Fruit fly (Drosophila melanogaster): ENCODE measurements around the gene a6.

Gene a6

DNA sequence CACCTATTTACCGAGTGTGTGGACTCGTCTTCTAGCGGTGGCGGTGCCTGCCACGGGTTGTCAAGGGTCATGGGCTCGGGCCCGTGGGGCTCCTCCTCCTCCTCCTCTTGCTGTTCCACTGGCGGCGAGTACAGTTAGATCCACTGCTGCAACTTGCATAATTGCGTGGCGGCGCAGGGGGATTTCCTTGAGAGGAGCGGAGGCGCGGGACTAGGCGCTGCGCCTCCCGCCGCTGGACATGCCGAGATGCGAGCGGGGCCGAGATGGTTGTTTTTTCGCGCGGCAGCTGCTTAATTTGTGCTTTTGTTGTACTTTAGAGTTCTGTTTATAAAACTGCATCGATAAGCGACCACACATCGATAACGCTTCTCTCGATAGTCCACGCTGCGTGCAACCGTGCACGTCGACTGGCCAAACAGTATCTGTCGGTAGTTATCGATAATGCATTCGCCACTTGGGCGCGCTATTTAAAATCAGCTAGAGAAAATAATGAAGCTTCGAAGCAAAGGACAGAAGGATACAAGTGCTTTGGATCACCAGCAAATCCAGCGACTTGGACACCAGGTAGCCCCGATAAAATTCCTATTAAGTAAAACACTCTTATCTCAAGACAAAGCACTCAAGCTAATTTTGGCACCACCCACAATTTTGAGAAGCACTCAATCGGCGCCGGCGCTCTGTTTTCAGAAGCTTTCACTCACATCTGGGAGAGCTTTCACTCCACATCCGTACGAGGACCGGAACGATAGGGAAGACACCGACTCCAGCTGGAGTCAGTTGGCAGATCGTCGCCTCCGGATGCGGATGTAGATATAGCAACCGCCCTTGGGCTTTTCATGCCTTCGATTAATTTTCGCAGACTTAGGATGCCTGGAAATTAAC is at the start of gene a6:
TSS of gene a6 (minus strand) at position 361 of the 882 bp plus-strand sequence.
- TF ChIP-seq usp (GFP tag; optimal IDR thresholded peaks at IDR 0.05) (no peak), pan (optimal IDR thresholded peaks at IDR 0.05) (no peak), EcR (GFP tag; optimal IDR thresholded peaks at IDR 0.05) (no peak), CG8478 (optimal IDR thresholded peaks at IDR 0.05) (no peak), psq (optimal IDR thresholded peaks at IDR 0.05) (no peak), Dll (optimal IDR thresholded peaks at IDR 0.05) (no peak)

DNA sequence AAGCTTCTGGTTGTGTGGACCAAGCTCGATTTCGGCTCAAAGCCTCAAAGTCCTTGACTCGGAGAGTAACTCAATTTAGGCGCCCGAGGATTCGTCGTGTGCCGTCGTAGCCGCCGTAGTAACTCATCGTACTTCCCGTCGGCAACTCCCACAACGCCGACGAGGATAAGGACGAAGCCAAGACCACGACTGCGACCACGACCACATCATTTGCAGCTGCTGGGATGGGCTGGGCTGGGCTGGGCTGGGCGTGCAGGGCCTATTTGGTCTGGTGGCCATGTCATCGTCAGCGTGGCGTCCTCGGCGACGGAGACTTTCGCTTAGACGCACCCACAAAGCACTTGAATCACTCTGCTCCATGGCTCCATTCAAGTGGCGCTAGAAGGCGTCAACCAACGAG is 39.4 kb upstream of the a6 start:
- TF ChIP-seq Dll (optimal IDR thresholded peaks at IDR 0.05), result no peak

DNA sequence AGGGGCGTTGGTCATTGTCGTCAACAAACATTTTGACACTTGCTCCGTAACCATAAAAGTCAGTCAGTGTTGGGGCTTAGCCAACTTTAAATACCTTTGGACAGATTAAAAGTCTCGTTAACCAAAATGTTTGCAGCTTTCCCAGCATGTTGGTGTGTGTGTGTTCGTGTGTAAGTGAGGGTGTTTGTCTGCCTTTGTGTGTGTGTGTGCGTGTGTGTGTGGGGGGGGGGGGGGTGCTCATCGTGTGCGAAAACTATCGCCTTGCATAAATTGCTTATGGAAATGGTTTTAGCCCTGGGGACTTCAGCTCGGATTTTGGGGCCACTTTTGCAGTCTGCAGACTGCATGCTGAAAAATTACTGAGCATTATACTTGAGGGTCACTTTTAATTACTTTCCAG is 19.2 kb upstream of the a6 start:
- TF ChIP-seq CG8478 (optimal IDR thresholded peaks at IDR 0.05) (no peak), psq (optimal IDR thresholded peaks at IDR 0.05) (no peak), EcR (GFP tag; optimal IDR thresholded peaks at IDR 0.05) (no peak), usp (GFP tag; optimal IDR thresholded peaks at IDR 0.05) (no peak), pan (optimal IDR thresholded peaks at IDR 0.05) (no peak), Dll (optimal IDR thresholded peaks at IDR 0.05) (no peak)

DNA sequence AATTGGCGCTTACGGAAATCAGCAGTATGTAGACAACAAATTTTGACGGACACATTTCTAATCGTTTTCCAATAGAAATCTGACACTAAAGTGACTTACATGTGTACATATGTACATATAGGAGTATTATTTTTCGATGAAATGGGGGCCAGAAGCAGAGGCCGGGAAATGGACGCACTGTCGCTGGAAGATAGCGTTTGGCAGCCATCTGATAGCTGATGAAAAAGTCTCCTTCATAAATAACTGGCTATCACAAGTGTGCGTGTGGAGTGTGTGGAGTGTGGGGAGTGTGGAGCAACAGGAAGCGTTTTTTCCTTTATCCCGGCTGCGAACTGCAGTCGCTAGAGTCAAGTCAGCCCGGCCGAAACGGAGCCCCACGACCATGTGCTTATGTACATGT is 14.4 kb upstream of the a6 start, which contains the start of gene CG3795:
TSS of gene CG3795 (minus strand) at position 101 of the 400 bp plus-strand sequence.
- TF ChIP-seq psq (optimal IDR thresholded peaks at IDR 0.05) (no peak), CG8478 (optimal IDR thresholded peaks at IDR 0.05) (no peak), usp (GFP tag; optimal IDR thresholded peaks at IDR 0.05) (no peak), Dll (optimal IDR thresholded peaks at IDR 0.05) (no peak), EcR (GFP tag; optimal IDR thresholded peaks at IDR 0.05) (no peak), pan (optimal IDR thresholded peaks at IDR 0.05) (no peak)

DNA sequence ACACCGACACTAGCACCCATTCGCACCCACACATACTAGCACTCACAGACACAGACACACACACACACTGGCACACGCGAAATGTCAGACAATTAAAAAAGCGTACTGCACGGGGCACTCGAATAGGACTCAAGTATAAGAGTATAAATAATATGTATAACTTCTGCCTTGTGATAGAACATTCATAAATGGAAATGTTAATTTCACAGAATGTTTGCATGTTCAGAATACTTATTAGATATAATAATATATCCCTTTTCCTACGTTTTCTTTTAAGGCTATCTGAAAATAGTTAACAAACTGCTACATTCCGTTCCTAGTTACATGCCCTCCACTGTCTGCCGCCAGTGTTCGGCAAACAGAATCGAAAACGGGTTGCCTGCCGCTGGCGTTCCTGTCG is 10.2 kb upstream of the a6 start:
- TF ChIP-seq psq (optimal IDR thresholded peaks at IDR 0.05), result no peak

DNA sequence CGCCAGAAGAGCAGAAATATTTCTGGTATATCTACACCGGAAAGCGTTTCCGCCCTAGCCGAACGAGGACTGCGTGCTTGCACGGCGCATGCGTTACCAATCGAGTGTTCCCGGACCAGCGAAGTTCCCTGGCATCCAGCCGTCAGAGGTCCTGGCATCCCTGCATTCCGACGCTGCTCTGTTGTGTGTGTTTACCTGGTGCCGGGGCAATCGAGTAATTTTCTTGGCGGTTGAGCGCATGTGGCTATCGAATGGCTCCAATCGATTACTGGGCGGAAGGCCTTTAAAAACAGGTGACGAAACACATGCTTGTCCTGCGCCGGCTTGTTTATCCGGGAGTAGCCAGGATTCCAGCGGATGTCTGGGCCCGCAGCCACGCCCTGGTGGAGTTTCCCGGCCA is 3.1 kb downstream of the a6 start, which contains the start of gene CG32809:
TSS of gene CG32809 (minus strand) at position 216 of the 400 bp plus-strand sequence.
- no peak for TF ChIP-seq usp (GFP tag; optimal IDR thresholded peaks at IDR 0.05)

DNA sequence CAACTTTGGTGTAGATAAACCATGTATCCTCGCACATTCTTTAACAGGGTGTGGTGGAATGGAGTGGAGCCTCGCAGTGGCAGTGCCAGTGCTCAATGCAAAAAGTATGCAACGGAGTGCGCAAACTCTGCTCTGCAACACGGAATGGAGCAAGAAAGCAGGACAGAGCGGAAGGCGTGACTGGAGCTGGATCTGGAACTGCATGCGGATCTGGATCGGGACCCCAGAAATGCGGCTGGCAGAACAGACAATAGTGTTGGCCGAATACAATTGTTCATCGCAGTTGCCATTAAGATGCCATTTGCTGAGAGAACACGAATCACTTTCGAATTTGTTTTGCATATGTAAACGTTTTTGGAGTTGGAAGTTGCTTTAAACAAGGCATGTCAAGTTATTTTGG is 4.2 kb downstream of the a6 start:
- TF ChIP-seq usp (GFP tag; optimal IDR thresholded peaks at IDR 0.05), result no peak
- no peak for TF ChIP-seq CG8478 (optimal IDR thresholded peaks at IDR 0.05)
- TF ChIP-seq pan (optimal IDR thresholded peaks at IDR 0.05), result no peak
- TF ChIP-seq EcR (GFP tag; optimal IDR thresholded peaks at IDR 0.05), result no peak

DNA sequence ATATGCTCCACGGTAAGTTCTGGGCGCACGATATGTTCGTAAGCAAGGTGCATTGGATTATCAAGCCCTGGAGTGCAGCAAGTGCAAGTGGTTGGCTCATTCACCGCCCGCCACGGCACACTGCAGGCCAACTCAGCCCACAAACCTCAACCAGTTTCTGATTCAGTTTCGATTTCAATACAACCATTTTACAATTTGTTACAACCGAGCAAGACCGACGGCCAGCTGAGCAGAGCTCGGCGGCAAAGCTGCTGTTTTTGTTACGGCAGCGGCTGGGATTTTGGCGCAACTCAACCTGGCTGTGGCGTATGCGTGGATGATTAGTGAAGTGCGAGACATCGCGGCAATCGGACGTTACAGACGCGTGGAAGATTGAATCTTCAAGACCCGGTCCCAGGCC is 9.4 kb downstream of the a6 start, which contains the start of gene b6:
TSS of gene b6 (plus strand) at position 320 of the 400 bp plus-strand sequence.
- TF ChIP-seq EcR (GFP tag; optimal IDR thresholded peaks at IDR 0.05) (no peak), pan (optimal IDR thresholded peaks at IDR 0.05) (no peak), usp (GFP tag; optimal IDR thresholded peaks at IDR 0.05) (no peak), Dll (optimal IDR thresholded peaks at IDR 0.05) (no peak), psq (optimal IDR thresholded peaks at IDR 0.05) (no peak), CG8478 (optimal IDR thresholded peaks at IDR 0.05) (no peak)

DNA sequence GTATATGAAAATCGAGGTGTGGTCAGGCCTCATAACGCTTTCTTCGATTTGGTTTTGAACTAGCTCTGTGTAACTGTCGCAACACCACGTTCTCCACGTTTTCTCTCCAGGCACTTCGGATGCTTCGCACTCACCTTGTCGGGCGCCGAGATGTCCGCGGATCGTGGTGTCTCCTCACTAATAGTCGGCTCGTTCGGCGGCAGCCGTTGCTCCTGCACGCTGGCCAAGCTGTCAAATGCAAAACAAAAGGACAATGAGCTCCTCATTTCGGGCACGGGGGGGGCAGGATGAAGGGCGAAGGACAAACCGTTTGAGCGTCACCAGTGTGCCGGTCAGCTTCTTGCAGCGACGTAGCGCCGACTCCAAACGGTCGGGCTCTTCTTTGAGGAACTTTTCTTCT is 14.4 kb downstream of the a6 start, which contains the start of gene CG14797:
TSS of gene CG14797 (plus strand) at position 301 of the 400 bp plus-strand sequence.
- TF ChIP-seq pan (optimal IDR thresholded peaks at IDR 0.05) (no peak), Dll (optimal IDR thresholded peaks at IDR 0.05) (no peak), CG8478 (optimal IDR thresholded peaks at IDR 0.05) (no peak), usp (GFP tag; optimal IDR thresholded peaks at IDR 0.05) (no peak), psq (optimal IDR thresholded peaks at IDR 0.05) (no peak), EcR (GFP tag; optimal IDR thresholded peaks at IDR 0.05) (no peak)

DNA sequence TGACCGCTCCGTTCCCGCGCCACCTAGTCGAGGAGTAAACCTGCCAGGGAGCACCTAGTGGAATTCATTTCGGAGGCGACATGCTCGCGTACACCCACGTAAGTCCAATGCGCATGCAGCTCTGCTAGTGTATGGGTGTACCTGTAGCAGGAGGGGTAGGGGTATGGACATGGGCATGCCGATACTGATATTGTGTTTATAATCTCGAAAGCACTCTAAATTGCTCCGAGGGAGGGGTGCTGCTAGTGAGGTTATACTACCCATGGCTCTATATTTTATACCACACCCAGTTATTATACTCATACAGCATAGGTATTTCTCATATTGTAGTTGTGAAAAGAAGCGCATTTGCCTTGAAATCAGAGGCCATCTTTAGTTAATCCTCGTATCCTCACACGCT is 25.8 kb downstream of the a6 start:
- no peak for TF ChIP-seq Dll (optimal IDR thresholded peaks at IDR 0.05)
- no peak for TF ChIP-seq EcR (GFP tag; optimal IDR thresholded peaks at IDR 0.05)
- no peak for TF ChIP-seq pan (optimal IDR thresholded peaks at IDR 0.05)
- no peak for TF ChIP-seq psq (optimal IDR thresholded peaks at IDR 0.05)
- no peak for TF ChIP-seq CG8478 (optimal IDR thresholded peaks at IDR 0.05)
- TF ChIP-seq usp (GFP tag; optimal IDR thresholded peaks at IDR 0.05), result no peak

DNA sequence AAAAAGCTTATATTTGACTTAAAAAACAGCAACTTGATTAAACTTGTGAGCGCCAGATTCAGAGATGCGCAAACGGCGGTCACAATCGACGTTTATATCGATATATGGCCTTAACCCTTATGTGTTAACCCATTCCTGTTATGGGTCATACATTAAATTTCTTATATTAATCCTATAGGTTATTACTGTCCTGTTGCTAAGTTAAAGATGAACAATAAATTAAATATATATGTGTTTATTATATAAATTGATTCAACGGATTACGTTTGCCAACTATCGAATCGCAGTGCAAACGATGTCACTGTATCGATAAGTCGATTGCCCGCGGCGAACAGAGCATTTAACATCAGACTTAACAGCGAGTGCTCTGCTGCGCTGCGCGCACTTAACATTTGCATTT is 26.5 kb downstream of the a6 start, which contains the start of the genes CG3740 and hfw:
TSS of gene CG3740 (minus strand) at position 84 of the 400 bp plus-strand sequence.
TSS of gene hfw (plus strand) at position 357 of the 400 bp plus-strand sequence.
- TF ChIP-seq usp (GFP tag; optimal IDR thresholded peaks at IDR 0.05) (no peak), psq (optimal IDR thresholded peaks at IDR 0.05) (no peak)

DNA sequence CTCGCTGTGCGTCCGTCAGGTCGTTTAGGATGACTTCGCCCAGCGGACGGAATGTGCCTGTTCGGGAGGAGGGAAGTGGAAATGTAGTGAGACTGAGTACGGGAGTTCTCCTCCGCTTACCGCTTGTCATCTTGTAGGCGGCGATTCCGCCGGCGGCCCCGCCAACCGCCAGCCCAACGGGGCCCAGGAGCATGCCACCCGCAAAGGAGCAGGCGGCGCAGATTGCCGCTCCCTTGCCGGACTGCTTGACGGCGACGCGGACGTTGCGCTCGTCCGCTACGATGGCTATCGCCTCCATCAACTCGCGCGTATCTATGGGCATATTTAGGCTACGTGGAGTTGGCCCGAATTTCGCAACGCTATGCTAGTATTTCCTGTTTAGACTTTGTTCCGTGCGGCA is 27.0 kb downstream of the a6 start, which contains the start of gene Mur2B:
TSS of gene Mur2B (minus strand) at position 101 of the 400 bp plus-strand sequence.
- TF ChIP-seq usp (GFP tag; optimal IDR thresholded peaks at IDR 0.05) (no peak), CG8478 (optimal IDR thresholded peaks at IDR 0.05) (no peak), psq (optimal IDR thresholded peaks at IDR 0.05) (no peak), pan (optimal IDR thresholded peaks at IDR 0.05) (no peak), EcR (GFP tag; optimal IDR thresholded peaks at IDR 0.05) (no peak), Dll (optimal IDR thresholded peaks at IDR 0.05) (no peak)

DNA sequence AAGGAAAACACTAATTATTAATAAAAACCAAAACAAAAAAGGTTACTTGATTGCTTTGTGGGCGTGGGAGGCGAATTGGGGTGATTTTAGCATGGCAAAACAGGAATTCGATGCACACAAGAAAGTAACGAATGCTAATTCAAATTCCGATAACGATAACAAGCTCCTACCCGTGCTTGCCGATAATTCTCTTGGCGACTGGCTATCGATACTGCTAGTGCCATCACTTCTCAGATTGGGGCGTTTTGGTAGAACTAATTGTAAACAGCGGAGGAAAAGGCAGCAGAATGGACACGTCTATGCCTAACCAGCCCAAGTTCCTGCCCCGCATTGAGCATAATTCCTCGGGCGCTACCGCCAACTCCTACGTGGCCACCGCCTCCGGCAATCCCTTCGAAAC is 30.9 kb downstream of the a6 start, which contains the start of gene dor:
TSS of gene dor (plus strand) at position 217 of the 400 bp plus-strand sequence.
- TF ChIP-seq Dll (optimal IDR thresholded peaks at IDR 0.05), result no peak
- TF ChIP-seq CG8478 (optimal IDR thresholded peaks at IDR 0.05), result no peak
- TF ChIP-seq usp (GFP tag; optimal IDR thresholded peaks at IDR 0.05), result no peak
- no peak for TF ChIP-seq psq (optimal IDR thresholded peaks at IDR 0.05)
- TF ChIP-seq EcR (GFP tag; optimal IDR thresholded peaks at IDR 0.05), result no peak
- TF ChIP-seq pan (optimal IDR thresholded peaks at IDR 0.05), result no peak

All from whole organism.